Fruit fly (Drosophila melanogaster): Measurements from ENCODE around the gene CG13293.

Gene CG13293

dm6 chr3L:6082561-6082960 is at the start of gene CG13293 (continued):
- TF ChIP-seq B-H2 (GFP tag; optimal IDR thresholded peaks at IDR 0.05) (no peak), pnt (GFP tag; optimal IDR thresholded peaks at IDR 0.05) (no peak), CG6689 (GFP tag; IDR thresholded peaks at IDR 0.05) (no peak), sqz (GFP tag; optimal IDR thresholded peaks at IDR 0.05) (peak; percentile 69), nom (GFP tag; optimal IDR thresholded peaks at IDR 0.05) (no peak), Dfd (GFP tag; optimal IDR thresholded peaks at IDR 0.05) (no peak), E2f2 (GFP tag; IDR thresholded peaks at IDR 0.05) (no peak), otp (GFP tag; IDR thresholded peaks at IDR 0.05) (no peak), jing (GFP tag; optimal IDR thresholded peaks at IDR 0.05) (no peak), BtbVII (GFP tag; optimal IDR thresholded peaks at IDR 0.05) (no peak), CG3847 (GFP tag; IDR thresholded peaks at IDR 0.05) (no peak), YL-1 (GFP tag; optimal IDR thresholded peaks at IDR 0.05) (peak; percentile 50), dpn (GFP tag; optimal IDR thresholded peaks at IDR 0.05) (no peak), ATbp (GFP tag; optimal IDR thresholded peaks at IDR 0.05) (no peak), CG15514 (GFP tag; optimal IDR thresholded peaks at IDR 0.05) (no peak), bcd (GFP tag; optimal IDR thresholded peaks at IDR 0.05) (no peak), CG4820 (GFP tag; optimal IDR thresholded peaks at IDR 0.05) (no peak), CG11560 (tag; IDR thresholded peaks at IDR 0.05) (no peak), ken (GFP tag; IDR thresholded peaks at IDR 0.05) (no peak), cas (GFP tag; IDR thresholded peaks at IDR 0.05) (no peak), CG5245 (GFP tag; optimal IDR thresholded peaks at IDR 0.05) (no peak), BEAF-32 (GFP tag; optimal IDR thresholded peaks at IDR 0.05) (no peak), mld (GFP tag; IDR thresholded peaks at IDR 0.05; ENCODE audit: partially characterized antibody) (no peak), Opbp (GFP tag; IDR thresholded peaks at IDR 0.05; ENCODE audit: partially characterized antibody) (no peak), CG9797 (GFP tag; optimal IDR thresholded peaks at IDR 0.05) (peak; percentile 2), CG2678 (tag; optimal IDR thresholded peaks at IDR 0.05) (no peak), phol (tag; optimal IDR thresholded peaks at IDR 0.05) (no peak), CG17802 (tag; optimal IDR thresholded peaks at IDR 0.05) (no peak), CG31388 (GFP tag; optimal IDR thresholded peaks at IDR 0.05) (no peak), Dad (GFP tag; optimal IDR thresholded peaks at IDR 0.05) (no peak), Stat92E (GFP tag; optimal IDR thresholded peaks at IDR 0.05) (no peak), lov (optimal IDR thresholded peaks at IDR 0.05) (no peak), lov (GFP tag; IDR thresholded peaks at IDR 0.05) (no peak), CG8388 (GFP tag; optimal IDR thresholded peaks at IDR 0.05) (no peak), zen2 (GFP tag; IDR thresholded peaks at IDR 0.05; ENCODE audit: partially characterized antibody) (no peak), HLH4C (GFP tag; IDR thresholded peaks at IDR 0.05; ENCODE audit: partially characterized antibody) (no peak), CG17385 (GFP tag; optimal IDR thresholded peaks at IDR 0.05) (no peak), NC2α (GFP tag; optimal IDR thresholded peaks at IDR 0.05) (no peak), cato (GFP tag; optimal IDR thresholded peaks at IDR 0.05; ENCODE audit: borderline replicate concordance) (no peak), CG31365 (tag; optimal IDR thresholded peaks at IDR 0.05) (no peak), ssp (GFP tag; IDR thresholded peaks at IDR 0.05) (0 out of 2 replicates have a peak, but pooled peaks have one; percentile 9), seq (GFP tag; IDR thresholded peaks at IDR 0.05) (peak; percentile 97), CG1792 (GFP tag; optimal IDR thresholded peaks at IDR 0.05) (no peak), CG10462 (GFP tag; optimal IDR thresholded peaks at IDR 0.05) (no peak), dmrt11E (tag; optimal IDR thresholded peaks at IDR 0.05) (no peak), usp (GFP tag; optimal IDR thresholded peaks at IDR 0.05) (no peak), vnd (GFP tag; IDR thresholded peaks at IDR 0.05; ENCODE audit: partially characterized antibody) (no peak), CG16813 (GFP tag; IDR thresholded peaks at IDR 0.05; ENCODE audit: partially characterized antibody) (no peak), CG13287 (GFP tag; IDR thresholded peaks at IDR 0.05; ENCODE audit: partially characterized antibody) (no peak), Rx (GFP tag; IDR thresholded peaks at IDR 0.05) (peak; percentile 24; the same call in 1 of the 2 replicates), h (optimal IDR thresholded peaks at IDR 0.05) (no peak)
